Fruit fly (Drosophila melanogaster): Measurements from ENCODE around the gene tctn.

dm6 chr2L:6082157-6082645 lies 48.2 kb downstream of the tctn start, which contains the start of gene Kr-h1:
- no peak for TF ChIP-seq CG32772 (GFP tag; IDR thresholded peaks at IDR 0.05)
- TF ChIP-seq CG10274 (GFP tag; optimal IDR thresholded peaks at IDR 0.05): no peak
- no peak for TF ChIP-seq CG13624 (GFP tag; optimal IDR thresholded peaks at IDR 0.05)
- no peak for TF ChIP-seq Nf-YB (GFP tag; optimal IDR thresholded peaks at IDR 0.05)
- TF ChIP-seq dm (GFP tag; optimal IDR thresholded peaks at IDR 0.05): no peak
- TF ChIP-seq CG9817 (tag; optimal IDR thresholded peaks at IDR 0.05): no peak
- no peak for TF ChIP-seq nau (GFP tag; optimal IDR thresholded peaks at IDR 0.05)
- no peak for TF ChIP-seq Eip74EF (GFP tag; optimal IDR thresholded peaks at IDR 0.05)
- no peak for TF ChIP-seq br (optimal IDR thresholded peaks at IDR 0.05)

Measured in whole organism, embryonic.